Fruit fly (Drosophila melanogaster): Measurements from ENCODE around the gene CG15252.

DNA sequence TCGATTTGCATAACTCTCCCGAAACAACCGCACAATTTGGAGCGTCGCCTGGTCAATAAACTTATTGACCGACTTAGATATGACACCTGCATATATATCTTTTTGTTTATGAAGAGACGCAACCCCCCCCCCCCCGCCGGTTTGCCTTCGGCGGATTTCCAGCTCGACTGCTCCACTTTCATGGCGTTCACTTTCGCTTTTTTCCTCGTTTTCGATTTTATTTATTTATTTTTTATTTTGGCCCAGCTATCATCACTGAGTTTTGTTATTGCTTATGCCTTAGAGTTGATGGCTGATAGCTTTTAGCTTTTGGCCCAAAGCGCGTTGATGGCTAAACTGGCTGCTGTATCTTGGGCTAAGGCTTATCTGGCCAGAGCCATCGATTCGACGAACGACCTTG is 4.4 kb downstream of the CG15252 start:
- TF ChIP-seq Hr83 (GFP tag; optimal IDR thresholded peaks at IDR 0.05; ENCODE audit: poor library complexity, severe bottlenecking) = no peak
- TF ChIP-seq pan (optimal IDR thresholded peaks at IDR 0.05) = no peak
- TF ChIP-seq brk (GFP tag; optimal IDR thresholded peaks at IDR 0.05) = no peak
- TF ChIP-seq dmrt93B (GFP tag; optimal IDR thresholded peaks at IDR 0.05) = no peak
- no peak for TF ChIP-seq usp (GFP tag; optimal IDR thresholded peaks at IDR 0.05)
- no peak for TF ChIP-seq foxo (GFP tag; optimal IDR thresholded peaks at IDR 0.05)
- no peak for TF ChIP-seq psq (GFP tag; optimal IDR thresholded peaks at IDR 0.05)
- no peak for TF ChIP-seq fru (GFP tag; optimal IDR thresholded peaks at IDR 0.05)
- TF ChIP-seq tai (GFP tag; optimal IDR thresholded peaks at IDR 0.05) = no peak
- TF ChIP-seq CrebA (GFP tag; optimal IDR thresholded peaks at IDR 0.05; ENCODE audit: borderline replicate concordance) = no peak
- TF ChIP-seq Rel (GFP tag; optimal IDR thresholded peaks at IDR 0.05) = no peak
- TF ChIP-seq Rel (tag; optimal IDR thresholded peaks at IDR 0.05) = no peak
- TF ChIP-seq rgr (GFP tag; optimal IDR thresholded peaks at IDR 0.05) = no peak
- TF ChIP-seq woc (GFP tag; optimal IDR thresholded peaks at IDR 0.05) = no peak
